Worm (Caenorhabditis elegans): Measurements from ENCODE around the gene T26H5.14.

Gene T26H5.14

DNA sequence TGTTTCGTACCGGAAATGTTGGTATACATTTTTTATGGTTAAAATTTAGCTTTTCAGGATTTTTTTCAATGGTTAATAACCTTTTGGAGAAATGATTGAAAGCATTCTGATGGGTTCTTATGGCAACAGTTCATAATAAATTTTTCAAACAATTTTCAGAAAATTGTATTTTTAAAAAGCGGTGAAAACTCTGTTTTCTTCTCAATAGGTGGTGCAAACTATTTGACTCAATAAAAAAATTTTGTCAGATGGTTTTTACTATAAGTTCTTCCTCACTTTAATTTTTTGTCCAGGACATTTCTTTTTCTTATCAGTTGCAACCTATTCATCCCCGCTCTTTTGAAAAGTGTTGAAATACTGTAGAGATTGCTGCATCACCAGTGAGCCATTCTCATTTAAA is at the start of gene T26H5.14:
Gene T26H5.14 (plus strand): TSS at position 301 of the 400 bp plus-strand sequence.
- TF ChIP-seq unc-62 (GFP tag; optimal IDR thresholded peaks at IDR 0.05), result no peak

DNA sequence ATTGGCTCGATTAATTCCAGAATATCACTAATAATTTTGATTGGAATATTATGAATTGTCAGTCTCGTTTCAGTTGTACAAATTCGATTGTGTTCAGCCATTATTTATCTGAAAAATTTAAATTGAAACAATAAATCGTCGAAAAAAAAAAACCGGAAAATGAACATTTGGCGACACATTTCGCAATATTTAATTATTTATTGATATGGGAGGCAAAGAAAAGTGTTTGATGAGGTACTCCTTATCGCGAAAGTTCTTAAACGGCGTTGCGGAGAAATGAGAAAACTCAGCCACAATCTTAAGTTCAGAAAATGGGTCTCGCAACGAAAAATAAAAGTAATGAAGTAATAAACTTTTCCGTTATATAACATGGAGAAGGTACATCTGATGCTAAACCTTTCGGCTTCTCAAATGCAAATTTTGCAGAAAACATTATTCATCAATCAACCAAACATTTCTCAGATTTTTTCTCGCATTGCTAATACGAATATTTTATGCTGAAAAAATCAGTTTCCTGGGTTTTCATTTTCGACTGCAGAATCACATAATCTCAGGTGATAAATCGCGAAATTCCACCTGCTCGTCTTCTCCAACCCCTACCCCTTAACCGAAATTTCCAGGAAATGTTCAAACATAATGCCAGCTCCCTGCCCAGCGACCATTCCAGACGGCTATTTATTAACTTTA is 49.1 kb upstream of the T26H5.14 start, which contains the start of the genes T06E6.15 and sri-7:
Gene T06E6.15 (minus strand): TSS at position 101 of the 687 bp plus-strand sequence.
Gene sri-7 (plus strand): TSS at position 637 of the 687 bp plus-strand sequence.
- TF ChIP-seq unc-62 (GFP tag; optimal IDR thresholded peaks at IDR 0.05), result no peak

ce11 chrV:15401856-15402314 is 47.1 kb upstream of the T26H5.14 start, which contains the start of gene fbxa-135:
Gene fbxa-135, plus strand, starts transcription at chrV:15402264.
- TF ChIP-seq unc-62 (GFP tag; optimal IDR thresholded peaks at IDR 0.05), result no peak

DNA sequence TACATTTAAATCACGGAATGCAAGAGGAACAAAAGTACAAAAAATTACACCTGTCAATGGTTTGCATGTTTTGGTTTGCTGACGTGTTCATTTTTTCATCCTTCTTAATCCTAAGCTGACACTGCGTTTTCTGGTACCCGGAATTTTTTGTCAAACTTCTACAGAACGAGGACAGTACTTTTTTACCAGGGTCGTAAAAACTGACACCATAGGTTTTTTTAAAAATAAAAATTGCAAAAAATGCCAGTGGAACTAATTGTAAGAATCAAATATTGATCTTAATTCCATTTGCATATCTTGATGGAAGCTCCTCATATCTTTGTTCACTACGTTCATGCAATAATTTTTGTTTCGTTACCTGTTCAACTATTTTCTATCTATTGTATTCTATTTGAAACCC is 44.1 kb upstream of the T26H5.14 start, which contains the start of gene srh-258:
Gene srh-258 (plus strand): TSS at position 301 of the 400 bp plus-strand sequence.
- TF ChIP-seq unc-62 (GFP tag; optimal IDR thresholded peaks at IDR 0.05), result no peak

- TF ChIP-seq unc-62 (GFP tag; optimal IDR thresholded peaks at IDR 0.05), result no peak
Measured at ce11 chrV:15406928-15407327, 42.0 kb upstream of the T26H5.14 start, which contains the start of gene srh-257. Gene srh-257, plus strand, starts transcription at chrV:15407228.

ce11 chrV:15412625-15413024 is 36.3 kb upstream of the T26H5.14 start, which contains the start of gene srbc-63:
Gene srbc-63, minus strand, starts transcription at chrV:15412725.
- no peak for TF ChIP-seq unc-62 (GFP tag; optimal IDR thresholded peaks at IDR 0.05)

ce11 chrV:15413847-15414246 is 35.1 kb upstream of the T26H5.14 start, which contains the start of gene srh-264:
Gene srh-264, plus strand, starts transcription at chrV:15414147.
- TF ChIP-seq unc-62 (GFP tag; optimal IDR thresholded peaks at IDR 0.05), result no peak

ce11 chrV:15415951-15416350 is 33.0 kb upstream of the T26H5.14 start, which contains the start of gene srh-265:
Gene srh-265, plus strand, starts transcription at chrV:15416251.
- no peak for TF ChIP-seq unc-62 (GFP tag; optimal IDR thresholded peaks at IDR 0.05)

DNA sequence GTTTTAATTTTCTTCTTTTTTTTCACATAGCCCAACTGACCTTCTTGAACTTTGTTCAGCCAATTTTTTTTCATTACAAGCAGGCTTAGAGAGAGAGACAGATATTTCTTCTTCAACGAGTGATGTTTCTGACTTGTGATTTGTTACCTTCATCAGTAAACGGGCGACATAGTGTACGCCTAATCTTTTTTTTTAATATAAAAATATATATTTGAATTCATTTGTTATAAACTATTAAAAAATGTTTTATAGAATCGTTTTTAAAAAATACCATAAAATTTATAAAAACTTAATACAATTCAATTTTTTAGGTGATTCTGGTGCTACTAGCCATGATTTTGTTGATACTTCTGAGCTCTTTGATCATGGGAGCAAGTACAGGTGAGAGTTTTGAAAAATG is 31.1 kb upstream of the T26H5.14 start, which contains the start of gene T06E6.10:
Gene T06E6.10 (plus strand): TSS at position 301 of the 400 bp plus-strand sequence.
- no peak for TF ChIP-seq unc-62 (GFP tag; optimal IDR thresholded peaks at IDR 0.05)

ce11 chrV:15423601-15424000 is 25.4 kb upstream of the T26H5.14 start, which contains the start of gene fbxa-104:
Gene fbxa-104, minus strand, starts transcription at chrV:15423683.
- no peak for TF ChIP-seq unc-62 (GFP tag; optimal IDR thresholded peaks at IDR 0.05)

DNA sequence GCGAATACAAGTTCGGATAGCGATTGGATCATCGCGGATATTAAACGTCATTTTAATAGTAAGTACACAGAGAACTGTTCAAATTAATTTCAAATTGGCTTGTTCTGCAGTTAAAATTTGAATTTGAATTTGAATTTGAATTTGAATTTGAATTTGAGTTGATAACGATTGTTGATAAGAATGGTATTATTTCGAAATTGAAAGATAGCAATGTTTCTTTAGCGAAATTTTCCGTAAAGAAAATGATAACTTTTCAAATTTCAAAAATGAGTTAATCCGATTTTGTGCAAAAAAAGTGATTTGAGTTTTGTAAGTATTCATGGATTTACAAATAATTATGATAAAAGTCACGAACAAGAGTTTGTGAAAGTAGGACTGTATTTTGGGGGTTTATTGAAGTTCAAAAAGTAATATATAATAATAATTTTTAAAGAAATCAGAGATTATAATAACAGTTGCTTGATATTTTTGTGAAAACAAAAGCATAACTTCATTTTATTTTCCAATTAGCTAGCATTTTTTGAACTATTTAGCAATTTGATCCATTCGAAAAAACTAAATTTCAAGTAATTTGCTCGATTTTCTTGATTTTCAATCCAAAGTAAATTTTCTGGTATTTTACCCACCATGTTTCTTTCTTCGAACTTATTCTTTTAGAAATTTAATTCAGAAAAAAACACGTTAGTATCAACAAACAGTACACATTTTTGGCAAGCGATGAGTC is 23.4 kb upstream of the T26H5.14 start, which contains the start of gene Y36E3A.2:
Gene Y36E3A.2 (plus strand): TSS at position 674 of the 724 bp plus-strand sequence.
- no peak for TF ChIP-seq unc-62 (GFP tag; optimal IDR thresholded peaks at IDR 0.05)

DNA sequence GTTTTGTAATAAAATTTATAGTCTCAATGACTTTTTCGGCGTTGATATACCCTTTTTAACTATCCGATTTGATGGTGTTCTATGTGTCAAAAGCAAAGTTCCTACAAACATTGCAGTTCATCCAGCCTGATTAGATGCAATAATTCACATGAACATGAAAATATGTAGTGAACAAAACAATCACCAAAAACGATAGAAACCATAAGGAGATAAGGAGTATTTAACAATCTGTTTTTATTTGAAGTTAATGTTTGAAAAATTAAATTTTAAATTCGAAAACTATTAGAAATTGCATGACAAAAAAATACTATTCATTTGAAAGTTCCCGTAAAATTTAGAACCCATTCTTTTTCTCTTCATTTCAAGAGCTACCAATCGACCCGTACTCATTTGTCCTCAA is 22.0 kb upstream of the T26H5.14 start, which contains the start of gene fbxa-209:
Gene fbxa-209 (minus strand): TSS at position 101 of the 400 bp plus-strand sequence.
- TF ChIP-seq unc-62 (GFP tag; optimal IDR thresholded peaks at IDR 0.05), result no peak

DNA sequence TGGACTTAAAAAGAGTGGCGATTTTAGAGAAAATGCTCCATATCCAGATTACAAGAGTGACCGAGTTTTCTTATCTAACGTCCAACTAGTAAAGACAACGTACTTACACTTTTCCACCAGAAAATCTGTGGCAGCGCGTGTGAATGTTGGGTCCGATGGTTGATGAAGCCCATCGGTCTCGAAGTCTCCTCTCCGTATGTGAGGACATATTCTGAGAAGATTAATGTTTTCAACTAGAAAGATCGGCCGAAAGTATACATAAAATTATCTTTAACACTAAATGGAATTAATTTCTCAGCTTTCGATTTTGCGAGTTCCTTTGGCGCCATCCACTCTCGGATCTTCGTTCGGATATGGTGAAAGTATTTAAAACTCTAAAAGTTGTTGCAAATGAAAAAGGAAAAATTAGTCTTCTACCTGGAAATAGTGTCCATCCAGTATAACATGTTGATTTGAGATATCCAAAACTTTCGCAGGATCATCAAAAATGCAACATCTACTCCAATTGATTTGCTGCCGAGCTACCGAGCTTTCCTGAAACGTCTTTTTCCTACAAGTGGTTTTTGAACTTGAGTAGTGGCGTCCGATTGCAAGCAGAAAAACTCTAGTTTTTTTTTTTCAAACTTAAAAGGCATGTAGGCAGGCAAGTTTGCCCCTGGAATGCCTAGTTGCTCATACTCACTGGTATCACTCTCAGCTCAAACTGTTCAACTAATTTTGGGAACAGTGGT is 17.5 kb upstream of the T26H5.14 start:
- no peak for TF ChIP-seq unc-62 (GFP tag; optimal IDR thresholded peaks at IDR 0.05)

ce11 chrV:15432457-15432856 is 16.5 kb upstream of the T26H5.14 start, which contains the start of gene T26H5.8:
Gene T26H5.8, minus strand, starts transcription at chrV:15432726.
- no peak for TF ChIP-seq unc-62 (GFP tag; optimal IDR thresholded peaks at IDR 0.05)

ce11 chrV:15434647-15435046 is 14.3 kb upstream of the T26H5.14 start:
- TF ChIP-seq unc-62 (GFP tag; optimal IDR thresholded peaks at IDR 0.05), result no peak
